Fruit fly (Drosophila melanogaster) whole organism, wandering third instar larva: Measurements from ENCODE around the gene Osi24.

Experiments
- CG32264 ChIP-seq: fragments of 200-800 bp; sonication (Bioruptor generic); optimal IDR thresholded peaks from 2 replicates; lab custom pipeline; 2016; ENCODE audit warnings: missing biosample characterization, missing genetic modification characterization
- CG9705 ChIP-seq: fragments of 200-800 bp; sonication (Bioruptor generic); optimal IDR thresholded peaks from 2 replicates; lab custom pipeline; 2018; ENCODE audit warnings: missing biosample characterization, mild to moderate bottlenecking, missing genetic modification characterization
- CrebA ChIP-seq: fragments of 200-800 bp; sonication (Bioruptor generic); optimal IDR thresholded peaks from 2 replicates; lab custom pipeline; 2016; ENCODE audit warnings: missing biosample characterization, mild to moderate bottlenecking, missing genetic modification characterization, borderline replicate concordance
- Dfd ChIP-seq: fragments of >200 bp; optimal IDR thresholded peaks from 2 replicates; lab custom pipeline; 2017; ENCODE audit warnings: missing biosample characterization, missing genetic modification characterization
- Dif ChIP-seq: fragments of 200-275, 200-300 bp; sonication (Bioruptor generic); optimal IDR thresholded peaks from 2 replicates; lab custom pipeline; 2018; ENCODE audit warnings: missing biosample characterization, missing genetic modification characterization; ENCODE audit not compliant: partially characterized antibody
- GATAd ChIP-seq: sonication (Bioruptor generic); optimal IDR thresholded peaks from 2 replicates; lab custom pipeline; 2016; ENCODE audit warnings: missing biosample characterization, missing genetic modification characterization
- HLH106 ChIP-seq: fragments of 200-800 bp; optimal IDR thresholded peaks from 3 replicates; lab custom pipeline; 2019; ENCODE audit warnings: missing biosample characterization, mild to moderate bottlenecking, missing genetic modification characterization, moderate library complexity
- Hnf4 ChIP-seq: fragments of 200-800 bp; sonication (Bioruptor generic); optimal IDR thresholded peaks from 2 replicates; lab custom pipeline; 2016; ENCODE audit warnings: missing biosample characterization, mild to moderate bottlenecking, missing genetic modification characterization
- Hr78 ChIP-seq: fragments of >200 bp; optimal IDR thresholded peaks from 2 replicates; lab custom pipeline; 2017; ENCODE audit warnings: missing biosample characterization, missing genetic modification characterization
- Jra ChIP-seq: sonication (Bioruptor generic); optimal IDR thresholded peaks from 2 replicates; lab custom pipeline; 2016; ENCODE audit warnings: missing biosample characterization, missing genetic modification characterization
- Mio ChIP-seq: sonication (Bioruptor generic); optimal IDR thresholded peaks from 2 replicates; lab custom pipeline; 2016; ENCODE audit warnings: missing biosample characterization, missing genetic modification characterization
- Myc ChIP-seq: fragments of >200 bp; optimal IDR thresholded peaks from 2 replicates; lab custom pipeline; 2017
- N ChIP-seq: fragments of >200 bp; optimal IDR thresholded peaks from 2 replicates; lab custom pipeline; 2018; ENCODE audit warnings: missing biosample characterization, missing external identifiers, missing genetic modification characterization
- Rel ChIP-seq, 2 experiments: fragments of 200-800 bp; sonication (Bioruptor generic) in 1 of 2; optimal IDR thresholded peaks; 2 replicates in 1 of 2; 3 replicates in 1 of 2; lab custom pipeline; 2016 to 2019; ENCODE audit warnings: mild to moderate bottlenecking in 2 of 2, missing biosample characterization in 2 of 2, missing genetic modification characterization in 2 of 2, moderate library complexity in 1 of 2
- Vsx2 ChIP-seq: fragments of 200-300, 225-300 bp; sonication (Bioruptor generic); optimal IDR thresholded peaks from 2 replicates; lab custom pipeline; 2018; ENCODE audit warnings: missing biosample characterization, missing genetic modification characterization; ENCODE audit not compliant: partially characterized antibody
- brk ChIP-seq: fragments of 200-800 bp; sonication (Bioruptor generic); optimal IDR thresholded peaks from 2 replicates; lab custom pipeline; 2016; ENCODE audit warnings: missing biosample characterization, mild to moderate bottlenecking, missing genetic modification characterization
- dl ChIP-seq, 2 experiments: fragments of 175-275, 200-275 bp in 1 of 2; fragments of 200-275 bp in 1 of 2; sonication (Bioruptor generic); optimal IDR thresholded peaks; lab custom pipeline; 2018; ENCODE audit warnings: mild to moderate bottlenecking in 2 of 2, missing biosample characterization in 2 of 2, missing genetic modification characterization in 2 of 2, moderate library complexity in 2 of 2; ENCODE audit not compliant: partially characterized antibody in 2 of 2, insufficient read depth in 1 of 2
- dmrt93B ChIP-seq: fragments of 200-800 bp; sonication (Bioruptor generic); optimal IDR thresholded peaks from 2 replicates; lab custom pipeline; 2018; ENCODE audit warnings: missing biosample characterization, mild to moderate bottlenecking, missing genetic modification characterization
- dsf ChIP-seq: sonication (Bioruptor generic); optimal IDR thresholded peaks from 2 replicates; lab custom pipeline; 2016; ENCODE audit warnings: missing biosample characterization, missing genetic modification characterization, borderline replicate concordance
- ey ChIP-seq: fragments of 200-800 bp; sonication (Bioruptor generic); optimal IDR thresholded peaks from 2 replicates; lab custom pipeline; 2016; ENCODE audit warnings: missing biosample characterization, missing genetic modification characterization
- foxo ChIP-seq, 2 experiments: fragments of 200-800 bp; sonication (Bioruptor generic); optimal IDR thresholded peaks; 2 replicates in 1 of 2; 3 replicates in 1 of 2; lab custom pipeline; 2016 to 2017; ENCODE audit warnings: missing biosample characterization in 2 of 2, missing genetic modification characterization in 2 of 2
- fru ChIP-seq: fragments of 200-800 bp; sonication (Bioruptor generic); optimal IDR thresholded peaks from 3 replicates; lab custom pipeline; 2016; ENCODE audit warnings: missing biosample characterization, mild to moderate bottlenecking, missing genetic modification characterization
- h ChIP-seq: fragments of 200-800 bp; sonication (Bioruptor generic); optimal IDR thresholded peaks from 3 replicates; lab custom pipeline; 2016; ENCODE audit warnings: missing biosample characterization, mild to moderate bottlenecking, missing genetic modification characterization
- jim ChIP-seq: fragments of 175-275, 200-325 bp; sonication (Bioruptor generic); optimal IDR thresholded peaks from 2 replicates; lab custom pipeline; 2016; ENCODE audit warnings: missing biosample characterization, mild to moderate bottlenecking, missing genetic modification characterization
- lola ChIP-seq: fragments of >200 bp; optimal IDR thresholded peaks from 2 replicates; lab custom pipeline; 2017; ENCODE audit warnings: missing biosample characterization, missing genetic modification characterization
- pan ChIP-seq: fragments of >200 bp; optimal IDR thresholded peaks from 2 replicates; lab custom pipeline; 2017
- psq ChIP-seq: fragments of 200-800 bp; sonication (Bioruptor generic); optimal IDR thresholded peaks from 3 replicates; lab custom pipeline; 2017; ENCODE audit warnings: missing biosample characterization, mild to moderate bottlenecking, missing genetic modification characterization, moderate library complexity
- rgr ChIP-seq: fragments of 200-800 bp; sonication (Bioruptor generic); optimal IDR thresholded peaks from 3 replicates; lab custom pipeline; 2016; ENCODE audit warnings: missing biosample characterization, mild to moderate bottlenecking, missing genetic modification characterization
- sage ChIP-seq: fragments of 200-800 bp; sonication (Bioruptor generic); optimal IDR thresholded peaks from 2 replicates; lab custom pipeline; 2016; ENCODE audit warnings: missing biosample characterization, mild to moderate bottlenecking, missing genetic modification characterization
- sv ChIP-seq: fragments of 200-800 bp; sonication (Bioruptor generic); optimal IDR thresholded peaks from 3 replicates; lab custom pipeline; 2016; ENCODE audit warnings: missing biosample characterization, missing genetic modification characterization
- tai ChIP-seq: sonication (Bioruptor generic); optimal IDR thresholded peaks from 2 replicates; lab custom pipeline; 2016; ENCODE audit warnings: missing biosample characterization, missing genetic modification characterization
- usp ChIP-seq: fragments of >200 bp; optimal IDR thresholded peaks from 2 replicates; lab custom pipeline; 2017; ENCODE audit warnings: missing biosample characterization, missing genetic modification characterization
- woc ChIP-seq: sonication (Bioruptor generic); optimal IDR thresholded peaks from 2 replicates; lab custom pipeline; 2016; ENCODE audit warnings: missing biosample characterization, mild to moderate bottlenecking, missing genetic modification characterization

Gene Osi24

dm6 chr3R:6222119-6222518, 23.5 kb downstream of the Osi24 start:
- TF ChIP-seq brk (GFP tag; lab: Kevin White, UChicago) = no peak
- no peak for TF ChIP-seq rgr
- TF ChIP-seq ey (GFP tag; lab: Kevin White, UChicago) = no peak
- no peak for TF ChIP-seq lola (GFP tag; lab: Kevin White, UChicago)
- no peak for TF ChIP-seq GATAd (GFP tag; lab: Kevin White, UChicago)
- TF ChIP-seq CG9705 = no peak
- no peak for TF ChIP-seq fru (GFP tag; lab: Kevin White, UChicago)
- no peak for TF ChIP-seq N
- no peak for TF ChIP-seq tai (GFP tag; lab: Kevin White, UChicago)
- no peak for TF ChIP-seq dsf (GFP tag; lab: Kevin White, UChicago)
- no peak for TF ChIP-seq Myc
- no peak for TF ChIP-seq Rel (GFP tag; optimal IDR thresholded peaks at IDR 0.05; lab: Kevin White, UChicago)
- TF ChIP-seq Rel (tag; optimal IDR thresholded peaks at IDR 0.05; lab: Kevin White, UChicago) = no peak
- no peak for TF ChIP-seq Hr78 (GFP tag; lab: Kevin White, UChicago)
- no peak for TF ChIP-seq CrebA (GFP tag; lab: Kevin White, UChicago)
- no peak for TF ChIP-seq Jra
- no peak for TF ChIP-seq Vsx2 (GFP tag; lab: Kevin White, UChicago)
- no peak for TF ChIP-seq sage (GFP tag; lab: Kevin White, UChicago)
- TF ChIP-seq usp (GFP tag; lab: Kevin White, UChicago) = no peak

DNA sequence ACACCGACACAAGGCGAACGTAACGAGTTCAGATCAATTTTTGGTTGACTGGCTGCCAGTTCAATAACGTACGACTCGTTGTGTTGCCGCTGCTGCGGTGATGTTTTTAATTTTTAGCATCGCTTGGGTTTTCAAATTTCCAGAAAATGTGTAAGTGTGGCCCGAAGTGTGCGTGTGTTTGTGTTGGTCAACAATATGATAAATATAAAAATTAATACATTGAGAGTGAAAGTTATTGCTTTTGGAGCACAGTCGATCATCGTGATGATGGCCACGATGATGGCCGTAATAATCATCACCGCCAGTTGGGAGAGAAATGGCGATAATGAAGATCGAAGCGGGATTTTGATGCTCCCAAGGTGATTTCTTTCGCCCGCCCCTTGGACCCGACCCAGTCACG, 27.5 kb downstream of the Osi24 start:
- TF ChIP-seq Jra = no peak
- no peak for TF ChIP-seq Hr78 (GFP tag; lab: Kevin White, UChicago)
- TF ChIP-seq dl (GFP tag; optimal IDR thresholded peaks at IDR 0.05; lab: Kevin White, UChicago; ENCODE audit: insufficient read depth in 1 of 2, partially characterized antibody in 2 of 2) = no peak
- TF ChIP-seq woc = no peak
- TF ChIP-seq psq (GFP tag; lab: Kevin White, UChicago) = no peak
- TF ChIP-seq Hnf4 (GFP tag; lab: Kevin White, UChicago) = no peak
- TF ChIP-seq HLH106 (tag; lab: Kevin White, UChicago) = no peak
- TF ChIP-seq dsf (GFP tag; lab: Kevin White, UChicago) = no peak
- TF ChIP-seq pan (lab: Kevin White, UChicago) = no peak
- TF ChIP-seq Mio (GFP tag; lab: Kevin White, UChicago) = no peak
- no peak for TF ChIP-seq jim (GFP tag; lab: Kevin White, UChicago)
- TF ChIP-seq Dif = no peak
- TF ChIP-seq dmrt93B = no peak
- no peak for TF ChIP-seq sv (GFP tag; lab: Kevin White, UChicago)
- TF ChIP-seq ey (GFP tag; lab: Kevin White, UChicago) = no peak
- TF ChIP-seq brk (GFP tag; lab: Kevin White, UChicago) = no peak
- no peak for TF ChIP-seq Myc
- TF ChIP-seq CG32264 (GFP tag; lab: Kevin White, UChicago) = no peak
- no peak for TF ChIP-seq N
- no peak for TF ChIP-seq Rel (GFP tag; optimal IDR thresholded peaks at IDR 0.05; lab: Kevin White, UChicago)
- no peak for TF ChIP-seq Rel (tag; optimal IDR thresholded peaks at IDR 0.05; lab: Kevin White, UChicago)

- TF ChIP-seq pan (lab: Kevin White, UChicago) (no peak), ey (GFP tag; lab: Kevin White, UChicago) (no peak), jim (GFP tag; lab: Kevin White, UChicago) (no peak), Hnf4 (GFP tag; lab: Kevin White, UChicago) (no peak), foxo (GFP tag; optimal IDR thresholded peaks at IDR 0.05; lab: Kevin White, UChicago) (no peak), h (no peak), Dfd (GFP tag; lab: Kevin White, UChicago) (no peak), dmrt93B (no peak)
These were observed 28.5 kb downstream of the Osi24 start, which contains the start of gene Osi5 for dm6 chr3R:6226997-6227562. Gene Osi5 (plus strand): TSS chr3R:6227512.
